Worm (Caenorhabditis elegans): Measurements from ENCODE around the gene fbxc-27.

Gene fbxc-27

DNA sequence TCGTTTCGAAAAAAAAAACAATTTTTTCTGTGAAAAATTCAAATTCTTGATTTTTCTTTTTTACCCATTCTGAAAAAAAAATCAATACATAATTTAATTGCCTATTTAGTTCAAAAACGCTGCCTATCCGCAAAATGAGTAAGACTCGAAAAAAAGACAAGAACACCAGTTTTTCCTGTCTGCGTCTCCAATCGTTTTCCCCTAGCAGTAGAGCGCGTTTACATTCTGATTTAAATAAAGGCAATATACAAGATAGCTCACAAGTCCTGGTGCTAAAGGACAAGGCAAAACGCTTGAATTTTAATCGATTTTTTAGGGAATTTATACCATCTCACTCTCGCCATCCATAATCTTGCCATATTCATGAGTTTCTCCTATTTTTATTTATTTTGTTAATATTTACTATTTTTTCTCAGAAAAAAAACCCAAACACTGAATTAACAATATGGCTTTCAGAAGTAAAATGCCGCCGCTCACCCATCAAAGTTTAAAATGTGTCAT lies 3.7 kb downstream of the fbxc-27 start, which contains the start of gene fbxc-33 (continued):
- TF ChIP-seq R02D3.7 (tag; optimal IDR thresholded peaks at IDR 0.05) (no peak), C34F6.9 (tag; optimal IDR thresholded peaks at IDR 0.05) (peak; percentile 67), lin-11 (tag; optimal IDR thresholded peaks at IDR 0.05) (no peak), dmd-4 (tag; optimal IDR thresholded peaks at IDR 0.05) (no peak), ceh-82 (tag; optimal IDR thresholded peaks at IDR 0.05) (no peak), ama-1 (optimal IDR thresholded peaks at IDR 0.05) (no peak), sma-3 (GFP tag; optimal IDR thresholded peaks at IDR 0.05) (no peak)

DNA sequence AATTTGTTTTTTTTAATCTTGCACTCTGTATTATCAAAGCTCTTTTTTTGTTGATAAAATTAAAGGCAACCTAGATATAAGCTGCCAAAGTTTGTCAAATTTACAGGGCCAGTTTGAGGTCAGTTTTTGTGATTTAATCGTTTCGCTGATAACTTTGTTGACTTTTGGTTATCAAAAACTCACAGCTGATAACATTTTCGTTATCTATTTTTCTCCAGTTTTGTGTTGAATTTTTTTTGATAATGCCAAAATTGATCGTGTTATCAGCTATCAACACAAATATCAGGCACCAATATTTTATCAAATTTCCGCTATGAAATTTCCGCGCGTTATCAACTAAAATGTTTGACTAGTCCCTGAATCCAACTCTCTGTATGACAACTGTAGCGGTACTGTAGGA lies 5.6 kb downstream of the fbxc-27 start:
- TF ChIP-seq egl-27 (tag; optimal IDR thresholded peaks at IDR 0.05): peak; percentile 85
- TF ChIP-seq dmd-4 (tag; optimal IDR thresholded peaks at IDR 0.05): no peak
- peak; percentile 99 for TF ChIP-seq fos-1 (tag; optimal IDR thresholded peaks at IDR 0.05)
- peak; percentile 59 for TF ChIP-seq gmeb-1 (tag; optimal IDR thresholded peaks at IDR 0.05)
- no peak for TF ChIP-seq peb-1 (tag; optimal IDR thresholded peaks at IDR 0.05)
- TF ChIP-seq sma-3 (GFP tag; optimal IDR thresholded peaks at IDR 0.05): peak; percentile 26
- peak; percentile 30 for TF ChIP-seq crh-2 (tag; optimal IDR thresholded peaks at IDR 0.05)
- no peak for TF ChIP-seq elt-1 (tag; optimal IDR thresholded peaks at IDR 0.05)
- TF ChIP-seq sma-9 (GFP tag; optimal IDR thresholded peaks at IDR 0.05): peak; percentile 55
- no peak for TF ChIP-seq sma-9 (tag; optimal IDR thresholded peaks at IDR 0.05)

DNA sequence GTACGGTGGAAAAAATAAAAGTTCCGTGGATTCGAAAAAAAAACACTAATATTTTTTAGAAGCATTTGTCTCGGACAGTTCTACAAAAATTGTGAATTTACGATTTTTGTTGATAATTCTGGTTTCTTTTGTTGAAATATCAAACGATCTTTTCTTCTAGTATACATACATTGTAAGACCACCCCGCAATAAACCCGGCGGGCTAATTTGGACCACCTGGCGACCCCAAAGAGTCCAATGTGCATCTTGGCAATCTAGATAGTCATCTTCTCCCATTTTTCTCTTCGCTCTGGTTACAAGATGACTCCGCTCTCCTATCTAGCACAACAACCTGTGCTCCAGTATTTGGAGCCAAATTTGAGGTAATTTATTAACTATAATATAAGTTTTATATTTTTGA lies 6.2 kb downstream of the fbxc-27 start, which contains the start of gene fbxc-29:
TSS of gene fbxc-29 (plus strand) at position 301 of the 400 bp plus-strand sequence.
- no peak for TF ChIP-seq F13H6.1 (tag; optimal IDR thresholded peaks at IDR 0.05)
- no peak for TF ChIP-seq R02D3.7 (tag; optimal IDR thresholded peaks at IDR 0.05)
- TF ChIP-seq fos-1 (tag; optimal IDR thresholded peaks at IDR 0.05): no peak
- TF ChIP-seq sma-3 (GFP tag; optimal IDR thresholded peaks at IDR 0.05): no peak
- no peak for TF ChIP-seq Y55F3AM.14 (GFP tag; optimal IDR thresholded peaks at IDR 0.05)
- TF ChIP-seq mbf-1 (tag; optimal IDR thresholded peaks at IDR 0.05): no peak
- TF ChIP-seq ceh-82 (tag; optimal IDR thresholded peaks at IDR 0.05): no peak
- TF ChIP-seq gmeb-1 (tag; optimal IDR thresholded peaks at IDR 0.05): no peak
- no peak for TF ChIP-seq ztf-4 (tag; optimal IDR thresholded peaks at IDR 0.05)
- TF ChIP-seq ztf-1 (GFP tag; conservative IDR thresholded peaks at IDR 0.05): no peak
- TF ChIP-seq blmp-1 (tag; optimal IDR thresholded peaks at IDR 0.05; ENCODE audit: insufficient read depth): no peak
- no peak for TF ChIP-seq nhr-6 (tag; optimal IDR thresholded peaks at IDR 0.05)
- no peak for TF ChIP-seq mab-5 (tag; optimal IDR thresholded peaks at IDR 0.05)
- TF ChIP-seq crh-2 (tag; optimal IDR thresholded peaks at IDR 0.05): no peak
- no peak for TF ChIP-seq elt-3 (tag; optimal IDR thresholded peaks at IDR 0.05)
- no peak for TF ChIP-seq egl-27 (tag; optimal IDR thresholded peaks at IDR 0.05)
- no peak for TF ChIP-seq aly-2 (tag; optimal IDR thresholded peaks at IDR 0.05)
- no peak for TF ChIP-seq ceh-16 (tag; optimal IDR thresholded peaks at IDR 0.05)
- TF ChIP-seq lin-39 (tag; optimal IDR thresholded peaks at IDR 0.05): no peak

DNA sequence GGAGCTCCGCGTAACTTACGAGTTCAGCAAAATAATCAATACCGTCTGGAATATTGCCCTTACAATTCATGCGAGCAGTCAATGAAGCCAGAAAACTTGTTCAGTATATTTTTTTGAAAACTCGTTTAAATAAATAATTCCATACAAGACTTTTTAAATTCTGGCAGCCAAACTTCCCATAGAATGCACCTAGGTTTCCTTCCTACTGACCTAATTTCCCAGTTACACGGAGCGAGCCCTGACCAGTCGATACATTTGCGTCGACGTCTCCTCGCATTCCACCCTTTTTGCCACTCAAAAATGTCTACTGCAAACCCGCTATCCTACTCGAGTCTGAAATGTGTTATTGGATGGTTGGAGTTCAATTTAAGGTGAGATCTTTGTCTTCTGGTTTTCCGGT lies 7.8 kb downstream of the fbxc-27 start, which contains the start of gene fbxc-30:
TSS of gene fbxc-30 (plus strand) at position 301 of the 400 bp plus-strand sequence.
- TF ChIP-seq elt-1 (tag; optimal IDR thresholded peaks at IDR 0.05) (no peak), C34F6.9 (tag; optimal IDR thresholded peaks at IDR 0.05) (no peak), crh-2 (tag; optimal IDR thresholded peaks at IDR 0.05) (no peak), snpc-4 (tag; optimal IDR thresholded peaks at IDR 0.05) (no peak), peb-1 (tag; optimal IDR thresholded peaks at IDR 0.05) (no peak), lsy-2 (tag; optimal IDR thresholded peaks at IDR 0.05) (no peak), nhr-237 (tag; optimal IDR thresholded peaks at IDR 0.05) (no peak), nhr-12 (tag; optimal IDR thresholded peaks at IDR 0.05) (no peak), lin-11 (tag; optimal IDR thresholded peaks at IDR 0.05) (no peak), unc-39 (tag; optimal IDR thresholded peaks at IDR 0.05) (no peak), aly-2 (tag; optimal IDR thresholded peaks at IDR 0.05) (no peak), egl-27 (tag; optimal IDR thresholded peaks at IDR 0.05) (no peak)

DNA sequence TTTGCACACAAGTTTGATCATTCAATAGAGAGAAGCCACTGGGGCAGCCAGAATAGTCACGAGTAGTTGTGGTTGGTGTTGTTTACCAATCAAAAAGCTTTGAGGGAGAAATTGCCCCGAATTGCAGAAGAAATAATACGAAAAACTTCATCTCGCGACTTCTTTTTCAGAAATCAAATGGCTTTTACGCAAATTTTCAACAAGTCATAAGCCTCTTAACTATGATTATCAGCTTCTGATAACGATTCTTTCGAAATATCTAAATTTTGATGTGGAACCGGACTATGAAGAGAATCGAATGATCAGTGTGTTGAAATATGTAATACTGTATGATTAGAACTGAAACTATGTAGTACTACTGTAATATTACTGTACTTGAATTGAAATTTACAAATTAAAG lies 10.8 kb downstream of the fbxc-27 start:
- no peak for TF ChIP-seq sma-3 (GFP tag; optimal IDR thresholded peaks at IDR 0.05)
- no peak for TF ChIP-seq ama-1 (optimal IDR thresholded peaks at IDR 0.05)
- no peak for TF ChIP-seq nhr-237 (tag; optimal IDR thresholded peaks at IDR 0.05)

DNA sequence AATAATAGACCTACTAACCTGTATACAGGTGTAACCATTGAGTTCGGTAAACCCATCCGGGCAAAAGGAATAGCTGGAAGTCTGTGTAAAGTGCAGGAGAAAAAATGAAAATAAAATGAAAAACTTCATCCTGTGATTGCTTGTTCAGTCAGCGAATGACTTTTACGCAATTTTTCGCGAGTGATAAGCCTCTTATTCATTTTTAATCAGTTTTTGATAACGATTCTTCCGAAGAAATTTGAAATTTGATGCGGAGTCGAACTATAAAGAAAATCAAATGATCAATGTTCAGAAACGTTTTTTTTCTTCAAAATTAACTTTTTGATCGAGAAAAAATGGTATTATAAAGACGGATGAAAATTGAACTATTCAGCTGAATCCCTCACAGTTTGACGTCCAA lies 13.2 kb downstream of the fbxc-27 start:
- TF ChIP-seq fos-1 (tag; optimal IDR thresholded peaks at IDR 0.05) (peak; percentile 84), nhr-6 (tag; optimal IDR thresholded peaks at IDR 0.05) (no peak)

All from whole organism, L2 larva.